Worm (Caenorhabditis elegans) whole organism, young adult: ENCODE data around the gene C34F6.10.

Experiments used
- F49E8.2 ChIP-seq: sonication (generic microtip); optimal IDR thresholded peaks from 3 replicates; lab custom pipeline; 2017; ENCODE audit warnings: missing genetic modification characterization, mild to moderate bottlenecking, missing compliant biosample characterization, antibody characterized with exemption, moderate library complexity; ENCODE audit not compliant: insufficient read depth
- Y56A3A.18 ChIP-seq: fragments of 200-800 bp; sonication (Bioruptor generic); IDR thresholded peaks from 2 replicates; pipeline ENCODE4 v1.3.6; 2022; ENCODE audit warnings: missing genetic modification reagents, missing genetic modification characterization, missing compliant biosample characterization
- bed-1 ChIP-seq: fragments of 200-800 bp; sonication (Bioruptor generic); IDR thresholded peaks from 2 replicates; pipeline ENCODE4 v1.3.6; 2022; ENCODE audit warnings: missing genetic modification reagents, missing genetic modification characterization, missing compliant biosample characterization
- ceh-40 ChIP-seq: fragments of 200-800 bp; sonication (Bioruptor generic); IDR thresholded peaks from 2 replicates; pipeline ENCODE4 v1.3.6; 2022; ENCODE audit warnings: missing genetic modification characterization, missing compliant biosample characterization
- ceh-91 ChIP-seq: fragments of 200-800 bp; sonication (Bioruptor generic); IDR thresholded peaks from 2 replicates; pipeline ENCODE4 v1.3.6; 2022; ENCODE audit warnings: missing genetic modification reagents, missing genetic modification characterization, missing compliant biosample characterization
- mcd-1 ChIP-seq: fragments of 200-800 bp; sonication (Bioruptor generic); IDR thresholded peaks from 2 replicates; pipeline ENCODE4 v1.3.6; 2022; ENCODE audit warnings: missing genetic modification reagents, missing genetic modification characterization, missing compliant biosample characterization
- pbrm-1 ChIP-seq: fragments of 200-800 bp; sonication (Bioruptor generic); IDR thresholded peaks from 2 replicates; pipeline ENCODE4 v1.3.6; 2022; ENCODE audit warnings: missing genetic modification reagents, missing genetic modification characterization, missing compliant biosample characterization
- pha-4 ChIP-seq: fragments of 150-350 bp; sonication (generic microtip); optimal IDR thresholded peaks from 2 replicates; lab custom pipeline; 2014; ENCODE audit warnings: missing biosample characterization, missing genetic modification reagents, missing genetic modification characterization
- snpc-4 ChIP-seq, 5 experiments: fragments of 150-350 bp in 1 of 5; sonication (generic microtip) in 4 of 5; optimal IDR thresholded peaks; 2 replicates each; lab custom pipeline; 2014 to 2018; ENCODE audit warnings: missing genetic modification characterization in 5 of 5, missing biosample characterization in 3 of 5, antibody characterized with exemption in 2 of 5, mild to moderate bottlenecking in 2 of 5, missing compliant biosample characterization in 2 of 5, missing genotype in 2 of 5, moderate library complexity in 2 of 5, missing genetic modification reagents in 1 of 5
- somi-1 ChIP-seq: fragments of 200-800 bp; sonication (Bioruptor generic); optimal IDR thresholded peaks from 2 replicates; lab custom pipeline; 2018; ENCODE audit warnings: mild to moderate bottlenecking, missing genetic modification characterization, missing compliant biosample characterization
- tbx-9 ChIP-seq: sonication (generic microtip); optimal IDR thresholded peaks from 2 replicates; lab custom pipeline; 2016; ENCODE audit warnings: borderline replicate concordance, missing genetic modification characterization, inconsistent platforms, missing compliant biosample characterization
- unc-62 ChIP-seq: fragments of 150-350 bp; optimal IDR thresholded peaks from 2 replicates; lab custom pipeline; 2014; ENCODE audit warnings: missing biosample characterization, missing genetic modification reagents, missing genetic modification characterization
- ztf-3 ChIP-seq: fragments of 200-800 bp; sonication (Bioruptor generic); optimal IDR thresholded peaks from 2 replicates; lab custom pipeline; 2018; ENCODE audit warnings: mild to moderate bottlenecking, missing genetic modification characterization, missing compliant biosample characterization

- no peak for TF ChIP-seq F49E8.2 (tag; lab: Kevin White, UChicago)
- TF ChIP-seq Y56A3A.18 = no peak
- TF ChIP-seq ceh-91 = no peak
- TF ChIP-seq pbrm-1 = no peak
- no peak for TF ChIP-seq unc-62 (GFP tag; lab: Kevin White, UChicago)
- no peak for TF ChIP-seq mcd-1 (GFP tag; lab: Robert Waterston, UW)
- no peak for TF ChIP-seq somi-1 (GFP tag; lab: Kevin White, UChicago)
- TF ChIP-seq ceh-40 (GFP tag; lab: Robert Waterston, UW) = no peak
- TF ChIP-seq ztf-3 (GFP tag; lab: Kevin White, UChicago) = no peak
- TF ChIP-seq tbx-9 = no peak
- no peak for TF ChIP-seq pha-4
- TF ChIP-seq snpc-4 (GFP tag; optimal IDR thresholded peaks at IDR 0.05; lab: Kevin White, UChicago) = no peak
- no peak for TF ChIP-seq snpc-4 (tag; optimal IDR thresholded peaks at IDR 0.05; lab: Kevin White, UChicago)
- no peak for TF ChIP-seq bed-1 (GFP tag; lab: Robert Waterston, UW)
These were observed 36.7 kb downstream of the C34F6.10 start, which contains the start of gene C34F6.11 for ce11 chrX:11203773-11204172.
